Fruit fly (Drosophila melanogaster) whole organism, embryonic: ENCODE data around the gene ND-SGDH.
A peak's percentile ranks its signal among the peaks of the same experiment; 100 is the strongest.

Experiments used
- Aef1 ChIP-seq: fragments of 200-800 bp; sonication (Bioruptor generic); IDR thresholded peaks from 3 replicates; pipeline ENCODE4 v1.3.6; 2022; ENCODE audit warnings: missing biosample characterization, missing genetic modification characterization
- BEAF-32 ChIP-seq: fragments of 200-800 bp; sonication (Bioruptor generic); optimal IDR thresholded peaks from 3 replicates; lab custom pipeline; 2017; ENCODE audit warnings: missing biosample characterization, missing genetic modification characterization, mild to moderate bottlenecking, moderate library complexity, missing genetic modification reagents
- Bgb ChIP-seq: fragments of 200-800 bp; sonication (Bioruptor generic); IDR thresholded peaks from 2 replicates; pipeline ENCODE4 v1.3.6; 2022; ENCODE audit warnings: missing biosample characterization, missing genetic modification characterization; ENCODE audit not compliant: partially characterized antibody
- C15 ChIP-seq: fragments of 200-800 bp; sonication (Bioruptor generic); IDR thresholded peaks from 3 replicates; pipeline ENCODE4 v1.3.6; 2022; ENCODE audit warnings: missing biosample characterization, missing genetic modification characterization
- CG10209 ChIP-seq: fragments of 200-800 bp; sonication (Bioruptor generic); optimal IDR thresholded peaks from 3 replicates; lab custom pipeline; 2017; ENCODE audit warnings: missing biosample characterization, mild to moderate bottlenecking, missing genetic modification characterization, missing genetic modification reagents
- CG10267 ChIP-seq: fragments of 200-800 bp; sonication (Bioruptor generic); optimal IDR thresholded peaks from 2 replicates; lab custom pipeline; 2018; ENCODE audit warnings: missing biosample characterization, mild to moderate bottlenecking, missing genetic modification characterization, moderate library complexity
- CG10431 ChIP-seq: fragments of 200-800 bp; sonication (Bioruptor generic); optimal IDR thresholded peaks from 3 replicates; lab custom pipeline; 2018; ENCODE audit warnings: missing biosample characterization, mild to moderate bottlenecking, missing genetic modification characterization
- CG10959 ChIP-seq: fragments of 200-800 bp; sonication (Bioruptor generic); IDR thresholded peaks from 2 replicates; pipeline ENCODE4 v1.3.6; 2022; ENCODE audit warnings: missing biosample characterization, missing genetic modification characterization
- CG10979 ChIP-seq: fragments of 200-800 bp; sonication (Bioruptor generic); optimal IDR thresholded peaks from 2 replicates; lab custom pipeline; 2018; ENCODE audit warnings: missing biosample characterization, mild to moderate bottlenecking, missing genetic modification characterization, moderate library complexity
- CG12219 ChIP-seq: fragments of 200-800 bp; sonication (Bioruptor generic); optimal IDR thresholded peaks from 3 replicates; lab custom pipeline; 2018; ENCODE audit warnings: missing biosample characterization, mild to moderate bottlenecking, missing genetic modification characterization
- CG12299 ChIP-seq: fragments of 200-800 bp; sonication (Bioruptor generic); optimal IDR thresholded peaks from 2 replicates; lab custom pipeline; 2018; ENCODE audit warnings: missing biosample characterization, mild to moderate bottlenecking, missing genetic modification characterization
- CG12942 ChIP-seq: fragments of 200-800 bp; sonication (Bioruptor generic); optimal IDR thresholded peaks from 3 replicates; lab custom pipeline; 2016; ENCODE audit warnings: missing biosample characterization, missing genetic modification characterization
- CG13296 ChIP-seq: fragments of 200-800 bp; sonication (Bioruptor generic); optimal IDR thresholded peaks from 3 replicates; lab custom pipeline; 2018; ENCODE audit warnings: missing biosample characterization, mild to moderate bottlenecking, missing genetic modification characterization
- CG1602 ChIP-seq: fragments of 200-800 bp; sonication (Bioruptor generic); optimal IDR thresholded peaks from 3 replicates; lab custom pipeline; 2016; ENCODE audit warnings: missing biosample characterization, missing genetic modification characterization
- CG16815 ChIP-seq: fragments of 200-800 bp; sonication (Bioruptor generic); optimal IDR thresholded peaks from 3 replicates; lab custom pipeline; 2017; ENCODE audit warnings: missing biosample characterization, mild to moderate bottlenecking, missing genetic modification characterization
- CG1832 ChIP-seq: fragments of 200-800 bp; sonication (Bioruptor generic); optimal IDR thresholded peaks from 2 replicates; lab custom pipeline; 2017; ENCODE audit warnings: missing biosample characterization, mild to moderate bottlenecking, missing genetic modification characterization, inconsistent platforms
- CG2712 ChIP-seq: fragments of 200-800 bp; optimal IDR thresholded peaks from 3 replicates; lab custom pipeline; 2019; ENCODE audit warnings: missing biosample characterization, mild to moderate bottlenecking, missing genetic modification characterization, moderate library complexity
- CG30403 ChIP-seq: fragments of 200-800 bp; sonication (Bioruptor generic); optimal IDR thresholded peaks from 3 replicates; lab custom pipeline; 2016; ENCODE audit warnings: missing biosample characterization, missing genetic modification characterization
- CG3995 ChIP-seq: fragments of 200-800 bp; sonication (Bioruptor generic); optimal IDR thresholded peaks from 3 replicates; lab custom pipeline; 2016; ENCODE audit warnings: missing biosample characterization, missing genetic modification characterization
- CG43689 ChIP-seq: fragments of 200-800 bp; sonication (Bioruptor generic); IDR thresholded peaks from 2 replicates; pipeline ENCODE4 v1.3.6; 2022; ENCODE audit warnings: missing biosample characterization, missing genetic modification characterization
- CG4820 ChIP-seq: fragments of 200-800 bp; sonication (Bioruptor generic); optimal IDR thresholded peaks from 3 replicates; lab custom pipeline; 2016; ENCODE audit warnings: missing biosample characterization, missing genetic modification characterization
- CG5245 ChIP-seq: fragments of 200-800 bp; sonication (Bioruptor generic); optimal IDR thresholded peaks from 3 replicates; lab custom pipeline; 2016; ENCODE audit warnings: missing biosample characterization, missing genetic modification characterization
- CG6791 ChIP-seq: fragments of 200-800 bp; sonication (Bioruptor generic); IDR thresholded peaks from 3 replicates; pipeline ENCODE4 v1.3.6; 2022; ENCODE audit warnings: missing biosample characterization, missing genetic modification characterization; ENCODE audit not compliant: partially characterized antibody
- CG7928 ChIP-seq: fragments of 200-800 bp; sonication (Bioruptor generic); optimal IDR thresholded peaks from 2 replicates; lab custom pipeline; 2017; ENCODE audit warnings: missing biosample characterization, mild to moderate bottlenecking, missing genetic modification characterization
- Fer1 ChIP-seq: fragments of 200-800 bp; sonication (Bioruptor generic); optimal IDR thresholded peaks from 2 replicates; lab custom pipeline; 2017; ENCODE audit warnings: missing biosample characterization, mild to moderate bottlenecking, missing genetic modification characterization
- Ssrp ChIP-seq: fragments of 200-800 bp; sonication (Bioruptor generic); optimal IDR thresholded peaks from 2 replicates; lab custom pipeline; 2018; ENCODE audit warnings: missing biosample characterization, mild to moderate bottlenecking, missing genetic modification characterization, moderate library complexity
- Taf1 ChIP-seq: fragments of 200-800 bp; sonication (Bioruptor generic); IDR thresholded peaks from 2 replicates; pipeline ENCODE4 v1.3.6; 2022; ENCODE audit warnings: missing biosample characterization, missing genetic modification characterization
- Vsx1 ChIP-seq: fragments of 200-800 bp; sonication (Bioruptor generic); optimal IDR thresholded peaks from 2 replicates; lab custom pipeline; 2017; ENCODE audit warnings: missing biosample characterization, mild to moderate bottlenecking, missing genetic modification characterization, missing genetic modification reagents
- ash1 ChIP-seq: fragments of 200-800 bp; sonication (Bioruptor generic); optimal IDR thresholded peaks from 2 replicates; lab custom pipeline; 2018; ENCODE audit warnings: missing biosample characterization, mild to moderate bottlenecking, missing genetic modification characterization
- bigmax ChIP-seq: fragments of 200-800 bp; sonication (Bioruptor generic); optimal IDR thresholded peaks from 2 replicates; lab custom pipeline; 2018; ENCODE audit warnings: missing biosample characterization, mild to moderate bottlenecking, missing genetic modification characterization
- bsh ChIP-seq, 2 experiments: fragments of 200-800 bp; sonication (Bioruptor generic); optimal IDR thresholded peaks; 2 replicates each; lab custom pipeline; 2017 to 2018; ENCODE audit warnings: mild to moderate bottlenecking in 2 of 2, missing biosample characterization in 2 of 2, missing genetic modification characterization in 2 of 2, moderate library complexity in 1 of 2
- btn ChIP-seq: fragments of 200-800 bp; sonication (Bioruptor generic); optimal IDR thresholded peaks from 2 replicates; lab custom pipeline; 2016; ENCODE audit warnings: missing biosample characterization, missing genetic modification characterization
- dimm ChIP-seq: fragments of 200-800 bp; sonication (Bioruptor generic); IDR thresholded peaks from 2 replicates; pipeline ENCODE4 v1.3.6; 2022; ENCODE audit warnings: missing biosample characterization, missing genetic modification characterization
- dmrt11E ChIP-seq: fragments of 200-800 bp; sonication (Bioruptor generic); optimal IDR thresholded peaks from 3 replicates; lab custom pipeline; 2018; ENCODE audit warnings: missing biosample characterization, mild to moderate bottlenecking, missing genetic modification characterization, moderate library complexity
- ewg ChIP-seq: fragments of 200-800 bp; sonication (Bioruptor generic); optimal IDR thresholded peaks from 3 replicates; lab custom pipeline; 2017; ENCODE audit warnings: mild to moderate bottlenecking, missing biosample characterization, missing genetic modification reagents, missing genetic modification characterization
- eyg ChIP-seq: fragments of 200-800 bp; sonication (Bioruptor generic); optimal IDR thresholded peaks from 3 replicates; lab custom pipeline; 2016; ENCODE audit warnings: missing biosample characterization, missing genetic modification characterization
- gem ChIP-seq: fragments of 200-800 bp; sonication (Bioruptor generic); optimal IDR thresholded peaks from 2 replicates; lab custom pipeline; 2019; ENCODE audit warnings: missing biosample characterization, mild to moderate bottlenecking, missing genetic modification characterization, moderate library complexity
- gfzf ChIP-seq: fragments of 200-800 bp; sonication (Bioruptor generic); optimal IDR thresholded peaks from 2 replicates; lab custom pipeline; 2016; ENCODE audit warnings: missing biosample characterization, mild to moderate bottlenecking, missing genetic modification characterization, moderate library complexity
- gsb ChIP-seq: fragments of 200-800 bp; sonication (Bioruptor generic); IDR thresholded peaks from 2 replicates; pipeline ENCODE4 v1.3.6; 2022; ENCODE audit warnings: missing biosample characterization, missing genetic modification characterization
- kni ChIP-seq: fragments of 200-800 bp; sonication (Bioruptor generic); optimal IDR thresholded peaks from 3 replicates; lab custom pipeline; 2017; ENCODE audit warnings: mild to moderate bottlenecking, missing biosample characterization, missing genetic modification reagents, missing genetic modification characterization
- lmd ChIP-seq: fragments of 200-800 bp; sonication (Bioruptor generic); IDR thresholded peaks from 2 replicates; pipeline ENCODE4 v1.3.6; 2022; ENCODE audit warnings: missing biosample characterization, missing genetic modification characterization
- nerfin-1 ChIP-seq: fragments of 200-800 bp; sonication (Bioruptor generic); optimal IDR thresholded peaks from 3 replicates; lab custom pipeline; 2019; ENCODE audit warnings: missing biosample characterization, mild to moderate bottlenecking, missing genetic modification characterization, moderate library complexity
- nom ChIP-seq: fragments of 200-800 bp; sonication (Bioruptor generic); optimal IDR thresholded peaks from 2 replicates; lab custom pipeline; 2017; ENCODE audit warnings: missing biosample characterization, missing genetic modification characterization, mild to moderate bottlenecking, moderate library complexity, missing genetic modification reagents
- pho ChIP-seq: fragments of 200-800 bp; sonication (Bioruptor generic); optimal IDR thresholded peaks from 2 replicates; lab custom pipeline; 2016; ENCODE audit warnings: missing biosample characterization, missing genetic modification characterization
- phol ChIP-seq: fragments of 200-800 bp; sonication (Bioruptor generic); optimal IDR thresholded peaks from 3 replicates; lab custom pipeline; 2018; ENCODE audit warnings: missing biosample characterization, mild to moderate bottlenecking, missing genetic modification characterization, moderate library complexity
- shn ChIP-seq: fragments of 200-800 bp; sonication (Bioruptor generic); optimal IDR thresholded peaks from 3 replicates; lab custom pipeline; 2016; ENCODE audit warnings: missing biosample characterization, missing genetic modification characterization
- ssp ChIP-seq: fragments of 200-800 bp; sonication (Bioruptor generic); IDR thresholded peaks from 2 replicates; pipeline ENCODE4 v1.3.6; 2022; ENCODE audit warnings: missing biosample characterization, missing genetic modification characterization
- sug ChIP-seq: fragments of 200-800 bp; optimal IDR thresholded peaks from 2 replicates; lab custom pipeline; 2019; ENCODE audit warnings: missing biosample characterization, mild to moderate bottlenecking, missing genetic modification characterization, moderate library complexity
- vnd ChIP-seq: fragments of 200-800 bp; sonication (Bioruptor generic); IDR thresholded peaks from 3 replicates; pipeline ENCODE4 v1.3.6; 2022; ENCODE audit warnings: missing biosample characterization, missing genetic modification characterization; ENCODE audit not compliant: partially characterized antibody
- wdn ChIP-seq: fragments of 200-800 bp; sonication (Bioruptor generic); IDR thresholded peaks from 2 replicates; pipeline ENCODE4 v1.3.6; 2022; ENCODE audit warnings: missing biosample characterization, missing genetic modification characterization

ND-SGDH gene

DNA sequence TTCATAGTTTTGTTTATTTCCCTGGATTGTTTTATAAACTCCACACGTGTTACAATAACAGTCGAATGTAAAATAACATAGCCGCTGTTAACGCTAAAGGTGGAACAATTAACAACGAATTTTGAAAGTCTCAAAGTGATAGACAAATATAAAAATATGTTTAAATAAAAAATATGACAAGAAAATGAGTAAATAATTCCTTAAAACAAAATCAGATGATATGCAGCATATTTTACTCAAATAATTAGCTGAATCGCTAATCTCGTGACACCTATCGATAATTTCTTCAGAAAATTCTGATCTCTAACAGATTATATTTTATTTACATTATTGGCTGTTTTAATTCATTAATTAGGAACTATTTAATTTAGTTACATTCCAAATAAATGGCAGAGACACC is 1.8 kb downstream of the ND-SGDH start, which contains the start of the genes CG5645 and Atg12 (continued):
- TF ChIP-seq CG5245 (GFP tag; lab: Kevin White, UChicago) (no peak), CG3995 (GFP tag; lab: Kevin White, UChicago) (peak; percentile 81), CG10431 (GFP tag; lab: Kevin White, UChicago) (no peak), CG1832 (no peak), nom (peak; percentile 21), CG6791 (GFP tag; lab: Robert Waterston, UW) (peak; percentile 40; the same call in 1 of the 3 replicates), CG12942 (GFP tag; lab: Kevin White, UChicago) (no peak), ash1 (GFP tag; lab: Kevin White, UChicago) (no peak), CG10267 (tag; lab: Kevin White, UChicago) (peak; percentile 78), phol (tag; lab: Kevin White, UChicago) (peak; percentile 59), CG10209 (GFP tag; lab: Kevin White, UChicago) (no peak), bigmax (GFP tag; lab: Kevin White, UChicago) (no peak), gem (tag; lab: Kevin White, UChicago) (peak; percentile 84), shn (GFP tag; lab: Kevin White, UChicago) (no peak), CG1602 (GFP tag; lab: Kevin White, UChicago) (peak; percentile 5), ewg (GFP tag; lab: Kevin White, UChicago) (no peak), lmd (no peak; the same call in 1 of the 2 replicates), CG7928 (no peak), bsh (GFP tag; optimal IDR thresholded peaks at IDR 0.05; lab: Kevin White, UChicago) (peak in 1 of 2 experiments; percentile 47), Taf1 (GFP tag; lab: Robert Waterston, UW) (peak; percentile 11; the same call in 1 of the 2 replicates), dmrt11E (tag; lab: Kevin White, UChicago) (peak; percentile 40), gsb (GFP tag; lab: Robert Waterston, UW) (no peak), ssp (peak; percentile 55), vnd (GFP tag; lab: Robert Waterston, UW) (peak; percentile 74), eyg (GFP tag; lab: Kevin White, UChicago) (no peak), CG10979 (tag; lab: Kevin White, UChicago) (peak; percentile 74), BEAF-32 (peak; percentile 80), gfzf (GFP tag; lab: Kevin White, UChicago) (peak; percentile 1), Aef1 (GFP tag; lab: Robert Waterston, UW) (no peak), CG12219 (GFP tag; lab: Kevin White, UChicago) (no peak), CG16815 (no peak), sug (tag; lab: Kevin White, UChicago) (peak; percentile 64), Ssrp (tag; lab: Kevin White, UChicago) (no peak), Bgb (peak; percentile 77), Fer1 (GFP tag; lab: Kevin White, UChicago) (peak; percentile 75), Vsx1 (GFP tag; lab: Kevin White, UChicago) (peak; percentile 97), btn (GFP tag; lab: Kevin White, UChicago) (no peak), CG10959 (GFP tag; lab: Robert Waterston, UW) (no peak), CG30403 (GFP tag; lab: Kevin White, UChicago) (peak; percentile 77), CG13296 (peak; percentile 84), CG12299 (peak; percentile 60), CG43689 (GFP tag; lab: Robert Waterston, UW) (no peak), wdn (GFP tag; lab: Robert Waterston, UW) (no peak), pho (no peak), dimm (GFP tag; lab: Robert Waterston, UW) (no peak), nerfin-1 (tag; lab: Kevin White, UChicago) (peak; percentile 10), kni (GFP tag; lab: Kevin White, UChicago) (no peak), C15 (no peak), CG4820 (GFP tag; lab: Kevin White, UChicago) (peak; percentile 60), CG2712 (tag; lab: Kevin White, UChicago) (peak; percentile 80)
